Fruit fly (Drosophila melanogaster) whole organism, embryonic: ENCODE data around the gene CG7054.

Experiments
- Abd-B ChIP-seq: fragments of 200-800 bp; sonication (Bioruptor generic); optimal IDR thresholded peaks from 2 replicates; lab custom pipeline; 2018; ENCODE audit warnings: missing biosample characterization, mild to moderate bottlenecking, missing genetic modification characterization, moderate library complexity
- Antp ChIP-seq: fragments of 200-800 bp; sonication (Bioruptor generic); optimal IDR thresholded peaks from 3 replicates; lab custom pipeline; 2016; ENCODE audit warnings: missing biosample characterization, missing genetic modification characterization
- Asciz ChIP-seq: fragments of 200-800 bp; sonication (Bioruptor generic); optimal IDR thresholded peaks from 2 replicates; lab custom pipeline; 2017; ENCODE audit warnings: missing biosample characterization, mild to moderate bottlenecking, missing genetic modification characterization, missing genetic modification reagents
- BtbVII ChIP-seq: fragments of 200-800 bp; sonication (Bioruptor generic); optimal IDR thresholded peaks from 3 replicates; lab custom pipeline; 2017; ENCODE audit warnings: missing biosample characterization, mild to moderate bottlenecking, missing genetic modification characterization
- CG10267 ChIP-seq: fragments of 200-800 bp; sonication (Bioruptor generic); optimal IDR thresholded peaks from 2 replicates; lab custom pipeline; 2018; ENCODE audit warnings: missing biosample characterization, mild to moderate bottlenecking, missing genetic modification characterization, moderate library complexity
- CG10543 ChIP-seq: fragments of 200-800 bp; sonication (Bioruptor generic); optimal IDR thresholded peaks from 3 replicates; lab custom pipeline; 2017; ENCODE audit warnings: missing biosample characterization, mild to moderate bottlenecking, missing genetic modification characterization, moderate library complexity
- CG14667 ChIP-seq: fragments of 200-800 bp; sonication (Bioruptor generic); IDR thresholded peaks from 2 replicates; pipeline ENCODE4 v1.3.6; 2022; ENCODE audit warnings: missing biosample characterization, missing genetic modification characterization
- CG15269 ChIP-seq: fragments of 200-800 bp; sonication (Bioruptor generic); optimal IDR thresholded peaks from 2 replicates; lab custom pipeline; 2018; ENCODE audit warnings: missing biosample characterization, mild to moderate bottlenecking, missing genetic modification characterization, moderate library complexity
- CG15514 ChIP-seq: fragments of 200-800 bp; sonication (Bioruptor generic); optimal IDR thresholded peaks from 3 replicates; lab custom pipeline; 2017; ENCODE audit warnings: missing biosample characterization, missing genetic modification characterization, mild to moderate bottlenecking, moderate library complexity, missing genetic modification reagents
- CG17612 ChIP-seq: fragments of 200-800 bp; sonication (Bioruptor generic); IDR thresholded peaks from 2 replicates; pipeline ENCODE4 v1.3.6; 2022; ENCODE audit warnings: missing biosample characterization, missing genetic modification characterization
- CG2678 ChIP-seq: fragments of 200-800 bp; sonication (Bioruptor generic); optimal IDR thresholded peaks from 3 replicates; lab custom pipeline; 2019; ENCODE audit warnings: missing biosample characterization, mild to moderate bottlenecking, missing genetic modification characterization, moderate library complexity
- CG3995 ChIP-seq: fragments of 200-800 bp; sonication (Bioruptor generic); optimal IDR thresholded peaks from 3 replicates; lab custom pipeline; 2016; ENCODE audit warnings: missing biosample characterization, missing genetic modification characterization
- CG4424 ChIP-seq: fragments of 200-800 bp; sonication (Bioruptor generic); optimal IDR thresholded peaks from 3 replicates; lab custom pipeline; 2016; ENCODE audit warnings: missing biosample characterization, missing genetic modification characterization
- CG6175 ChIP-seq: fragments of 200-800 bp; sonication (Bioruptor generic); IDR thresholded peaks from 3 replicates; pipeline ENCODE4 v1.3.6; 2022; ENCODE audit warnings: missing biosample characterization, missing genetic modification characterization
- CG8478 ChIP-seq: fragments of >200 bp; optimal IDR thresholded peaks from 2 replicates; lab custom pipeline; 2018
- CG8924 ChIP-seq: fragments of 200-800 bp; optimal IDR thresholded peaks from 3 replicates; lab custom pipeline; 2019; ENCODE audit warnings: missing biosample characterization, mild to moderate bottlenecking, missing genetic modification characterization, moderate library complexity
- CrebB ChIP-seq: fragments of 200-800 bp; sonication (Bioruptor generic); optimal IDR thresholded peaks from 3 replicates; lab custom pipeline; 2018; ENCODE audit warnings: missing biosample characterization, mild to moderate bottlenecking, missing genetic modification characterization
- D ChIP-seq, 2 experiments: fragments of 200-800 bp in 1 of 2; fragments of >200 bp in 1 of 2; sonication (Bioruptor generic) in 1 of 2; optimal IDR thresholded peaks; 2 replicates in 1 of 2; 3 replicates in 1 of 2; lab custom pipeline; 2017; ENCODE audit warnings: mild to moderate bottlenecking in 1 of 2, missing biosample characterization in 1 of 2, missing genetic modification characterization in 1 of 2, missing genetic modification reagents in 1 of 2
- D19A ChIP-seq: fragments of 200-800 bp; optimal IDR thresholded peaks from 3 replicates; lab custom pipeline; 2019; ENCODE audit warnings: missing biosample characterization, mild to moderate bottlenecking, missing genetic modification characterization, moderate library complexity
- ERR ChIP-seq: fragments of 200-800 bp; sonication (Bioruptor generic); optimal IDR thresholded peaks from 2 replicates; lab custom pipeline; 2016; ENCODE audit warnings: missing biosample characterization, missing genetic modification characterization
- Hsf ChIP-seq: fragments of 200-800 bp; sonication (Bioruptor generic); optimal IDR thresholded peaks from 3 replicates; lab custom pipeline; 2016; ENCODE audit warnings: missing biosample characterization, missing genetic modification characterization
- Kr ChIP-seq: fragments of 200-800 bp; sonication (Bioruptor generic); optimal IDR thresholded peaks from 2 replicates; lab custom pipeline; 2017; ENCODE audit warnings: missing biosample characterization, mild to moderate bottlenecking, missing genetic modification characterization
- Max ChIP-seq: fragments of 200-800 bp; sonication (Bioruptor generic); optimal IDR thresholded peaks from 2 replicates; lab custom pipeline; 2016; ENCODE audit warnings: missing biosample characterization, mild to moderate bottlenecking, missing genetic modification characterization
- Pdp1 ChIP-seq, 2 experiments: fragments of 200-800 bp; sonication (Bioruptor generic); optimal IDR thresholded peaks; 3 replicates each; lab custom pipeline; 2016; ENCODE audit warnings: missing biosample characterization in 2 of 2, missing genetic modification characterization in 2 of 2, mild to moderate bottlenecking in 1 of 2, moderate library complexity in 1 of 2
- Poxn ChIP-seq: fragments of 200-800 bp; sonication (Bioruptor generic); IDR thresholded peaks from 2 replicates; pipeline ENCODE4 v1.3.6; 2022; ENCODE audit warnings: missing biosample characterization, missing genetic modification characterization
- Sox100B ChIP-seq: fragments of 200-800 bp; sonication (Bioruptor generic); optimal IDR thresholded peaks from 3 replicates; lab custom pipeline; 2018; ENCODE audit warnings: missing biosample characterization, mild to moderate bottlenecking, missing genetic modification characterization
- chinmo ChIP-seq: fragments of 200-800 bp; sonication (Bioruptor generic); IDR thresholded peaks from 4 replicates; pipeline ENCODE4 v1.3.6; 2022; ENCODE audit warnings: missing biosample characterization, missing genetic modification characterization; ENCODE audit not compliant: partially characterized antibody
- crol ChIP-seq: fragments of 200-800 bp; sonication (Bioruptor generic); IDR thresholded peaks from 2 replicates; pipeline ENCODE4 v1.3.6; 2022; ENCODE audit warnings: missing biosample characterization, missing genetic modification characterization
- cwo ChIP-seq: fragments of 200-800 bp; sonication (Bioruptor generic); optimal IDR thresholded peaks from 3 replicates; lab custom pipeline; 2017; ENCODE audit warnings: missing biosample characterization, missing genetic modification characterization, mild to moderate bottlenecking, moderate library complexity, missing genetic modification reagents
- dan ChIP-seq: fragments of 200-800 bp; sonication (Bioruptor generic); IDR thresholded peaks from 2 replicates; pipeline ENCODE4 v1.3.6; 2022; ENCODE audit warnings: missing biosample characterization, missing genetic modification characterization
- disco-r ChIP-seq: fragments of 200-800 bp; sonication (Bioruptor generic); optimal IDR thresholded peaks from 2 replicates; lab custom pipeline; 2016; ENCODE audit warnings: missing biosample characterization, missing genetic modification characterization
- emc ChIP-seq: fragments of 200-800 bp; sonication (Bioruptor generic); optimal IDR thresholded peaks from 2 replicates; lab custom pipeline; 2016; ENCODE audit warnings: missing biosample characterization, missing genetic modification characterization
- ewg ChIP-seq: fragments of 200-800 bp; sonication (Bioruptor generic); optimal IDR thresholded peaks from 3 replicates; lab custom pipeline; 2017; ENCODE audit warnings: mild to moderate bottlenecking, missing biosample characterization, missing genetic modification reagents, missing genetic modification characterization
- gfzf ChIP-seq: fragments of 200-800 bp; sonication (Bioruptor generic); optimal IDR thresholded peaks from 2 replicates; lab custom pipeline; 2016; ENCODE audit warnings: missing biosample characterization, mild to moderate bottlenecking, missing genetic modification characterization, moderate library complexity
- her ChIP-seq: fragments of 200-800 bp; sonication (Bioruptor generic); optimal IDR thresholded peaks from 2 replicates; lab custom pipeline; 2016; ENCODE audit warnings: missing biosample characterization, missing genetic modification characterization
- lola ChIP-seq, 3 experiments: fragments of >200 bp in 2 of 3; fragments of 200-800 bp in 1 of 3; sonication (Bioruptor generic) in 1 of 3; optimal IDR thresholded peaks; 2 replicates each; lab custom pipeline; 2017 to 2019; ENCODE audit warnings: missing biosample characterization in 3 of 3, missing genetic modification characterization in 3 of 3, mild to moderate bottlenecking in 1 of 3, moderate library complexity in 1 of 3
- nau ChIP-seq: fragments of 200-800 bp; sonication (Bioruptor generic); optimal IDR thresholded peaks from 3 replicates; lab custom pipeline; 2017; ENCODE audit warnings: missing biosample characterization, mild to moderate bottlenecking, missing genetic modification characterization, missing genetic modification reagents
- pfk ChIP-seq: fragments of 200-800 bp; sonication (Bioruptor generic); optimal IDR thresholded peaks from 2 replicates; lab custom pipeline; 2018; ENCODE audit warnings: missing biosample characterization, mild to moderate bottlenecking, missing genetic modification characterization, moderate library complexity
- phol ChIP-seq: fragments of 200-800 bp; sonication (Bioruptor generic); optimal IDR thresholded peaks from 3 replicates; lab custom pipeline; 2018; ENCODE audit warnings: missing biosample characterization, mild to moderate bottlenecking, missing genetic modification characterization, moderate library complexity
- prd ChIP-seq, 3 experiments: fragments of >200 bp in 2 of 3; fragments of 200-800 bp in 1 of 3; sonication (Bioruptor generic) in 1 of 3; optimal IDR thresholded peaks in 2 of 3; IDR thresholded peaks in 1 of 3; 2 replicates in 2 of 3; 3 replicates in 1 of 3; pipeline versions ENCODE4 v1.3.6 to Lab custom; 2017 to 2022; ENCODE audit warnings: missing biosample characterization in 1 of 3, missing genetic modification characterization in 1 of 3
- sc ChIP-seq, 3 experiments: fragments of >200 bp in 2 of 3; fragments of 200-800 bp in 1 of 3; sonication (Bioruptor generic) in 1 of 3; optimal IDR thresholded peaks; 2 replicates in 2 of 3; 3 replicates in 1 of 3; lab custom pipeline; 2017; ENCODE audit warnings: mild to moderate bottlenecking in 1 of 3, missing biosample characterization in 1 of 3, missing genetic modification characterization in 1 of 3, missing genetic modification reagents in 1 of 3
- scrt ChIP-seq: fragments of 200-800 bp; sonication (Bioruptor generic); optimal IDR thresholded peaks from 2 replicates; lab custom pipeline; 2018; ENCODE audit warnings: missing biosample characterization, mild to moderate bottlenecking, missing genetic modification characterization, moderate library complexity
- tgo ChIP-seq: fragments of 200-800 bp; sonication (Bioruptor generic); IDR thresholded peaks from 3 replicates; pipeline ENCODE4 v1.3.6; 2022; ENCODE audit warnings: missing biosample characterization, missing genetic modification characterization
- trem ChIP-seq: fragments of 200-800 bp; optimal IDR thresholded peaks from 3 replicates; lab custom pipeline; 2019; ENCODE audit warnings: missing biosample characterization, mild to moderate bottlenecking, missing genetic modification characterization, moderate library complexity
- unpg ChIP-seq: fragments of 200-800 bp; sonication (Bioruptor generic); optimal IDR thresholded peaks from 3 replicates; lab custom pipeline; 2018; ENCODE audit warnings: missing biosample characterization, mild to moderate bottlenecking, missing genetic modification characterization, moderate library complexity
- usp ChIP-seq: fragments of >200 bp; optimal IDR thresholded peaks from 2 replicates; lab custom pipeline; 2017; ENCODE audit warnings: missing biosample characterization, missing genetic modification characterization

Gene CG7054

DNA sequence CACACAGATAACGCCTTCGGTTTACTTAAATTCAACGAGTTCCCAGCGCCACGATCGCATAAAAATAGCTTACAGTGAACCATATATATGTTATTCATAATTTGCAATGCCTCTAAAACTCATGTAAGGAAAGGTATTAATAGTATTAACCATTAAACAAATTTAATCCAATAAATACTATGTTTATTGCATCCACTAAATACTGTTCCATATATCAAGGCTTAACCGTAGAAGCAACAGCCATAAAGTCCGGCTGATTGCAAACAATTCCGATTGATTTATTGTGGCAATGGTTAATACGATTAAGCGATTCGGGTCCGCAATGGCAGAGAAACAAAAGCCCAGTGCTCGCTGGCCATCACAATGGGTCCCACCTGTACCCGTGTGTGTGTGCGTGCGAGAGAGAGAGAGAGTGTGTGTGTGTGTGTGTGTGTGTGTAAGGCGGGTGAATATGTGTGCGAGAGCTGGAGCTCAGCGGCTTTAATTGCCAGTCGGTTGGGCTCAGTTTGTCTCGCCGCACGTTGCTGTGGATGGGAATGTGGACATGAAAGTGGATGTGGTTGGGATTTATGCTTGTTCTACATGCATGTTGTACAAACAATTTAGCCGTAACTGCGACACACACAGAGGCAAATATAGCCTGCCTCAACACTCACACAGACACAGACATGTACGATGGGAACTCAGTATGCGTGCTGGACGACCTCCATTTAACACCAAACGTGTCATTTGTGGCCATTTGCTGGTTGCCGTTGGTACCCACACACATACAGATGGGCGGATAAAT lies 29.9 kb downstream of the CG7054 start (continued):
- TF ChIP-seq Kr (GFP tag; lab: Kevin White, UChicago): no peak
- TF ChIP-seq CG2678 (tag; lab: Kevin White, UChicago): peak; percentile 85
- peak; percentile 11 for TF ChIP-seq BtbVII (GFP tag; lab: Kevin White, UChicago)
- peak; percentile 69 for TF ChIP-seq CG10543 (GFP tag; lab: Kevin White, UChicago)
- peak; percentile 54 for TF ChIP-seq cwo
- TF ChIP-seq ERR: no peak
- TF ChIP-seq chinmo (GFP tag; lab: Robert Waterston, UW): 0 out of 4 replicates have a peak, but pooled peaks have one; percentile 35
- TF ChIP-seq tgo (GFP tag; lab: Robert Waterston, UW): peak; percentile 28; the same call in 2 of the 3 replicates
- peak; percentile 52 for TF ChIP-seq scrt (GFP tag; lab: Kevin White, UChicago)
- peak; percentile 55 for TF ChIP-seq CG8924 (tag; lab: Kevin White, UChicago)
- TF ChIP-seq Antp: no peak
- no peak for TF ChIP-seq gfzf (GFP tag; lab: Kevin White, UChicago)
- TF ChIP-seq CG8478 (lab: Kevin White, UChicago): peak; percentile 45
- TF ChIP-seq pfk (GFP tag; lab: Kevin White, UChicago): no peak
- peak; percentile 26 for TF ChIP-seq unpg
- peak; percentile 0 for TF ChIP-seq CG15514 (GFP tag; lab: Kevin White, UChicago)
- TF ChIP-seq CG17612: no peak
- TF ChIP-seq emc (GFP tag; lab: Kevin White, UChicago): no peak
- TF ChIP-seq crol (GFP tag; lab: Robert Waterston, UW): no peak
- TF ChIP-seq Abd-B (GFP tag; lab: Kevin White, UChicago): peak; percentile 77
- 0 out of 3 replicates have a peak, but pooled peaks have one; percentile 8 for TF ChIP-seq CG6175 (GFP tag; lab: Robert Waterston, UW)
- no peak for TF ChIP-seq lola (GFP tag; optimal IDR thresholded peaks at IDR 0.05; lab: Kevin White, UChicago)
- TF ChIP-seq trem (tag; lab: Kevin White, UChicago): peak; percentile 4
- TF ChIP-seq sc (optimal IDR thresholded peaks at IDR 0.05; lab: Kevin White, UChicago): no peak
- no peak for TF ChIP-seq sc (GFP tag; optimal IDR thresholded peaks at IDR 0.05; lab: Kevin White, UChicago)
- TF ChIP-seq disco-r (GFP tag; lab: Kevin White, UChicago): no peak
- peak; percentile 47 for TF ChIP-seq D19A
- TF ChIP-seq D (optimal IDR thresholded peaks at IDR 0.05; lab: Kevin White, UChicago): no peak
- TF ChIP-seq D (GFP tag; optimal IDR thresholded peaks at IDR 0.05; lab: Kevin White, UChicago): peak; percentile 44
- peak; percentile 64 for TF ChIP-seq Sox100B
- no peak for TF ChIP-seq her
- TF ChIP-seq dan (GFP tag; lab: Robert Waterston, UW): no peak
- TF ChIP-seq CG15269 (tag; lab: Kevin White, UChicago): peak; percentile 25
- no peak for TF ChIP-seq ewg (GFP tag; lab: Kevin White, UChicago)
- TF ChIP-seq Poxn (GFP tag; lab: Robert Waterston, UW): no peak
- 0 out of 2 replicates have a peak, but pooled peaks have one; percentile 44 for TF ChIP-seq CG14667
- TF ChIP-seq CG10267: peak; percentile 39
- peak; percentile 50 for TF ChIP-seq nau (GFP tag; lab: Kevin White, UChicago)
- TF ChIP-seq prd (optimal IDR thresholded peaks at IDR 0.05; lab: Kevin White, UChicago): no peak
- 0 out of 3 replicates have a peak, but pooled peaks have one; percentile 33 for TF ChIP-seq prd (GFP tag; IDR thresholded peaks at IDR 0.05; lab: Robert Waterston, UW)
- TF ChIP-seq Max (GFP tag; lab: Kevin White, UChicago): peak; percentile 35
- TF ChIP-seq Asciz (GFP tag; lab: Kevin White, UChicago): peak; percentile 53
- no peak for TF ChIP-seq usp (GFP tag; lab: Kevin White, UChicago)
- no peak for TF ChIP-seq CrebB (tag; lab: Kevin White, UChicago)
- peak; percentile 65 for TF ChIP-seq phol (tag; lab: Kevin White, UChicago)
- TF ChIP-seq CG4424: peak; percentile 54
- peak in 1 of 2 experiments; percentile 31 for TF ChIP-seq Pdp1 (GFP tag; optimal IDR thresholded peaks at IDR 0.05; lab: Kevin White, UChicago)
- TF ChIP-seq Hsf (GFP tag; lab: Kevin White, UChicago): peak; percentile 23
- TF ChIP-seq CG3995 (GFP tag; lab: Kevin White, UChicago): no peak
